Fruit fly (Drosophila melanogaster) whole organism, embryonic: ENCODE data around the gene CG3071.

Source experiments
- Abd-B ChIP-seq: fragments of 200-800 bp; sonication (Bioruptor generic); optimal IDR thresholded peaks from 2 replicates; lab custom pipeline; 2018; ENCODE audit warnings: missing biosample characterization, mild to moderate bottlenecking, missing genetic modification characterization, moderate library complexity
- B-H1 ChIP-seq: fragments of 200-800 bp; sonication (Bioruptor generic); IDR thresholded peaks from 3 replicates; pipeline ENCODE4 v1.3.6; 2022; ENCODE audit warnings: missing biosample characterization, missing genetic modification characterization
- C15 ChIP-seq: fragments of 200-800 bp; sonication (Bioruptor generic); IDR thresholded peaks from 3 replicates; pipeline ENCODE4 v1.3.6; 2022; ENCODE audit warnings: missing biosample characterization, missing genetic modification characterization
- CG12299 ChIP-seq: fragments of 200-800 bp; sonication (Bioruptor generic); optimal IDR thresholded peaks from 2 replicates; lab custom pipeline; 2018; ENCODE audit warnings: missing biosample characterization, mild to moderate bottlenecking, missing genetic modification characterization
- CG12391 ChIP-seq: fragments of 200-800 bp; sonication (Bioruptor generic); optimal IDR thresholded peaks from 3 replicates; lab custom pipeline; 2018; ENCODE audit warnings: missing biosample characterization, mild to moderate bottlenecking, missing genetic modification characterization, moderate library complexity
- CG12659 ChIP-seq: fragments of 200-800 bp; sonication (Bioruptor generic); optimal IDR thresholded peaks from 3 replicates; lab custom pipeline; 2017; ENCODE audit warnings: mild to moderate bottlenecking, missing biosample characterization, missing genetic modification reagents, missing genetic modification characterization
- CG12769 ChIP-seq: fragments of 200-800 bp; sonication (Bioruptor generic); optimal IDR thresholded peaks from 2 replicates; lab custom pipeline; 2019; ENCODE audit warnings: missing biosample characterization, mild to moderate bottlenecking, missing genetic modification characterization, moderate library complexity
- CG13296 ChIP-seq: fragments of 200-800 bp; sonication (Bioruptor generic); optimal IDR thresholded peaks from 3 replicates; lab custom pipeline; 2018; ENCODE audit warnings: missing biosample characterization, mild to moderate bottlenecking, missing genetic modification characterization
- CG13775 ChIP-seq: fragments of 200-800 bp; sonication (Bioruptor generic); optimal IDR thresholded peaks from 3 replicates; lab custom pipeline; 2017; ENCODE audit warnings: missing biosample characterization, mild to moderate bottlenecking, missing genetic modification characterization
- CG15479 ChIP-seq: fragments of 200-800 bp; sonication (Bioruptor generic); optimal IDR thresholded peaks from 3 replicates; lab custom pipeline; 2019; ENCODE audit warnings: missing biosample characterization, mild to moderate bottlenecking, missing genetic modification characterization, moderate library complexity
- CG1602 ChIP-seq: fragments of 200-800 bp; sonication (Bioruptor generic); optimal IDR thresholded peaks from 3 replicates; lab custom pipeline; 2016; ENCODE audit warnings: missing biosample characterization, missing genetic modification characterization
- CG1603 ChIP-seq: fragments of 200-800 bp; sonication (Bioruptor generic); optimal IDR thresholded peaks from 2 replicates; lab custom pipeline; 2019; ENCODE audit warnings: missing biosample characterization, mild to moderate bottlenecking, missing genetic modification characterization, moderate library complexity
- CG1647 ChIP-seq: fragments of 200-800 bp; sonication (Bioruptor generic); optimal IDR thresholded peaks from 3 replicates; lab custom pipeline; 2016; ENCODE audit warnings: missing biosample characterization, missing genetic modification characterization
- CG17328 ChIP-seq: fragments of 200-800 bp; sonication (Bioruptor generic); IDR thresholded peaks from 2 replicates; pipeline ENCODE4 v1.3.6; 2022; ENCODE audit warnings: missing biosample characterization, missing genetic modification characterization
- CG17612 ChIP-seq: fragments of 200-800 bp; sonication (Bioruptor generic); IDR thresholded peaks from 2 replicates; pipeline ENCODE4 v1.3.6; 2022; ENCODE audit warnings: missing biosample characterization, missing genetic modification characterization
- CG3065 ChIP-seq: fragments of 200-800 bp; sonication (Bioruptor generic); optimal IDR thresholded peaks from 2 replicates; lab custom pipeline; 2016; ENCODE audit warnings: missing biosample characterization, missing genetic modification characterization
- CG33557 ChIP-seq: fragments of 200-800 bp; sonication (Bioruptor generic); optimal IDR thresholded peaks from 2 replicates; lab custom pipeline; 2019; ENCODE audit warnings: missing biosample characterization, mild to moderate bottlenecking, missing genetic modification characterization, moderate library complexity
- CG43689 ChIP-seq: fragments of 200-800 bp; sonication (Bioruptor generic); IDR thresholded peaks from 2 replicates; pipeline ENCODE4 v1.3.6; 2022; ENCODE audit warnings: missing biosample characterization, missing genetic modification characterization
- CG5245 ChIP-seq: fragments of 200-800 bp; sonication (Bioruptor generic); optimal IDR thresholded peaks from 3 replicates; lab custom pipeline; 2016; ENCODE audit warnings: missing biosample characterization, missing genetic modification characterization
- CG6254 ChIP-seq: fragments of 200-800 bp; sonication (Bioruptor generic); optimal IDR thresholded peaks from 3 replicates; lab custom pipeline; 2017; ENCODE audit warnings: mild to moderate bottlenecking, missing biosample characterization, missing genetic modification reagents, missing genetic modification characterization
- CG7357 ChIP-seq: fragments of 200-800 bp; sonication (Bioruptor generic); IDR thresholded peaks from 3 replicates; pipeline ENCODE4 v1.3.6; 2022; ENCODE audit warnings: missing biosample characterization, missing genetic modification characterization
- CG7372 ChIP-seq: fragments of 200-800 bp; sonication (Bioruptor generic); IDR thresholded peaks from 2 replicates; pipeline ENCODE4 v1.3.6; 2022; ENCODE audit warnings: missing biosample characterization, missing genetic modification characterization
- CG8478 ChIP-seq: fragments of >200 bp; optimal IDR thresholded peaks from 2 replicates; lab custom pipeline; 2018
- CG8765 ChIP-seq: fragments of 200-800 bp; sonication (Bioruptor generic); IDR thresholded peaks from 2 replicates; pipeline ENCODE4 v1.3.6; 2022; ENCODE audit warnings: missing biosample characterization, missing genetic modification characterization
- CG9932 ChIP-seq: fragments of 200-800 bp; sonication (Bioruptor generic); IDR thresholded peaks from 2 replicates; pipeline ENCODE4 v1.3.6; 2022; ENCODE audit warnings: missing biosample characterization, missing genetic modification characterization
- CrebB ChIP-seq: fragments of 200-800 bp; sonication (Bioruptor generic); optimal IDR thresholded peaks from 3 replicates; lab custom pipeline; 2018; ENCODE audit warnings: missing biosample characterization, mild to moderate bottlenecking, missing genetic modification characterization
- Drgx ChIP-seq: fragments of 200-800 bp; sonication (Bioruptor generic); IDR thresholded peaks from 2 replicates; pipeline ENCODE4 v1.3.6; 2022; ENCODE audit warnings: missing biosample characterization, missing genetic modification characterization
- E2f2 ChIP-seq: fragments of 200-800 bp; sonication (Bioruptor generic); IDR thresholded peaks from 2 replicates; pipeline ENCODE4 v1.3.6; 2022; ENCODE audit warnings: missing biosample characterization, missing genetic modification characterization
- Eip74EF ChIP-seq, 2 experiments: fragments of 200-800 bp in 1 of 2; fragments of >200 bp in 1 of 2; sonication (Bioruptor generic) in 1 of 2; optimal IDR thresholded peaks; 2 replicates each; lab custom pipeline; 2017 to 2019; ENCODE audit warnings: missing biosample characterization in 2 of 2, missing genetic modification characterization in 2 of 2, mild to moderate bottlenecking in 1 of 2, moderate library complexity in 1 of 2
- GATAe ChIP-seq: fragments of 200-800 bp; sonication (Bioruptor generic); conservative IDR thresholded peaks from 2 replicates; pipeline ENCODE4 v1.3.6; 2022; ENCODE audit warnings: missing biosample characterization, missing genetic modification characterization
- MBD-R2 ChIP-seq: fragments of 200-800 bp; sonication (Bioruptor generic); IDR thresholded peaks from 2 replicates; pipeline ENCODE4 v1.3.6; 2022; ENCODE audit warnings: missing biosample characterization, missing genetic modification characterization
- Meics ChIP-seq: fragments of 200-800 bp; sonication (Bioruptor generic); optimal IDR thresholded peaks from 2 replicates; lab custom pipeline; 2017; ENCODE audit warnings: missing biosample characterization, mild to moderate bottlenecking, missing genetic modification characterization
- NC2α ChIP-seq: fragments of 200-800 bp; sonication (Bioruptor generic); optimal IDR thresholded peaks from 2 replicates; lab custom pipeline; 2016; ENCODE audit warnings: missing biosample characterization, missing genetic modification characterization
- NFAT ChIP-seq: fragments of 200-800 bp; sonication (Bioruptor generic); IDR thresholded peaks from 2 replicates; pipeline ENCODE4 v1.3.6; 2022; ENCODE audit warnings: missing biosample characterization, missing genetic modification characterization
- NK7.1 ChIP-seq: fragments of 200-800 bp; sonication (Bioruptor generic); optimal IDR thresholded peaks from 3 replicates; lab custom pipeline; 2016; ENCODE audit warnings: missing biosample characterization, missing genetic modification characterization
- Ptx1 ChIP-seq: fragments of 200-800 bp; sonication (Bioruptor generic); IDR thresholded peaks from 2 replicates; pipeline ENCODE4 v1.3.6; 2022; ENCODE audit warnings: missing biosample characterization, missing genetic modification characterization
- Sox100B ChIP-seq: fragments of 200-800 bp; sonication (Bioruptor generic); optimal IDR thresholded peaks from 3 replicates; lab custom pipeline; 2018; ENCODE audit warnings: missing biosample characterization, mild to moderate bottlenecking, missing genetic modification characterization
- Usf ChIP-seq: fragments of 200-800 bp; sonication (Bioruptor generic); optimal IDR thresholded peaks from 2 replicates; lab custom pipeline; 2017; ENCODE audit warnings: missing genotype, missing biosample characterization, missing genetic modification characterization
- al ChIP-seq: fragments of 200-800 bp; sonication (Bioruptor generic); IDR thresholded peaks from 2 replicates; pipeline ENCODE4 v1.3.6; 2022; ENCODE audit warnings: missing biosample characterization, missing genetic modification characterization
- gt ChIP-seq: fragments of 200-800 bp; sonication (Bioruptor generic); IDR thresholded peaks from 2 replicates; pipeline ENCODE4 v1.3.6; 2022; ENCODE audit warnings: missing biosample characterization, missing genetic modification characterization
- lmd ChIP-seq: fragments of 200-800 bp; sonication (Bioruptor generic); IDR thresholded peaks from 2 replicates; pipeline ENCODE4 v1.3.6; 2022; ENCODE audit warnings: missing biosample characterization, missing genetic modification characterization
- mirr ChIP-seq: fragments of 200-800 bp; sonication (Bioruptor generic); optimal IDR thresholded peaks from 3 replicates; lab custom pipeline; 2018; ENCODE audit warnings: missing biosample characterization, mild to moderate bottlenecking, missing genetic modification characterization
- pho ChIP-seq: fragments of 200-800 bp; sonication (Bioruptor generic); optimal IDR thresholded peaks from 2 replicates; lab custom pipeline; 2016; ENCODE audit warnings: missing biosample characterization, missing genetic modification characterization
- run ChIP-seq: fragments of 200-800 bp; sonication (Bioruptor generic); optimal IDR thresholded peaks from 3 replicates; lab custom pipeline; 2018; ENCODE audit warnings: missing biosample characterization, mild to moderate bottlenecking, missing genetic modification characterization
- scrt ChIP-seq: fragments of 200-800 bp; sonication (Bioruptor generic); optimal IDR thresholded peaks from 2 replicates; lab custom pipeline; 2018; ENCODE audit warnings: missing biosample characterization, mild to moderate bottlenecking, missing genetic modification characterization, moderate library complexity
- shn ChIP-seq: fragments of 200-800 bp; sonication (Bioruptor generic); optimal IDR thresholded peaks from 3 replicates; lab custom pipeline; 2016; ENCODE audit warnings: missing biosample characterization, missing genetic modification characterization
- sisA ChIP-seq: fragments of 200-800 bp; sonication (Bioruptor generic); IDR thresholded peaks from 2 replicates; pipeline ENCODE4 v1.3.6; 2022; ENCODE audit warnings: missing biosample characterization, missing genetic modification characterization
- wor ChIP-seq: fragments of 200-800 bp; sonication (Bioruptor generic); IDR thresholded peaks from 2 replicates; pipeline ENCODE4 v1.3.6; 2022; ENCODE audit warnings: missing biosample characterization, missing genetic modification characterization
- zen2 ChIP-seq: fragments of 200-800 bp; sonication (Bioruptor generic); IDR thresholded peaks from 3 replicates; pipeline ENCODE4 v1.3.6; 2022; ENCODE audit warnings: missing biosample characterization, missing genetic modification characterization; ENCODE audit not compliant: partially characterized antibody
- zf30C ChIP-seq: fragments of 200-800 bp; sonication (Bioruptor generic); optimal IDR thresholded peaks from 3 replicates; lab custom pipeline; 2018; ENCODE audit warnings: missing biosample characterization, mild to moderate bottlenecking, missing genetic modification characterization

The CG3071 gene

DNA sequence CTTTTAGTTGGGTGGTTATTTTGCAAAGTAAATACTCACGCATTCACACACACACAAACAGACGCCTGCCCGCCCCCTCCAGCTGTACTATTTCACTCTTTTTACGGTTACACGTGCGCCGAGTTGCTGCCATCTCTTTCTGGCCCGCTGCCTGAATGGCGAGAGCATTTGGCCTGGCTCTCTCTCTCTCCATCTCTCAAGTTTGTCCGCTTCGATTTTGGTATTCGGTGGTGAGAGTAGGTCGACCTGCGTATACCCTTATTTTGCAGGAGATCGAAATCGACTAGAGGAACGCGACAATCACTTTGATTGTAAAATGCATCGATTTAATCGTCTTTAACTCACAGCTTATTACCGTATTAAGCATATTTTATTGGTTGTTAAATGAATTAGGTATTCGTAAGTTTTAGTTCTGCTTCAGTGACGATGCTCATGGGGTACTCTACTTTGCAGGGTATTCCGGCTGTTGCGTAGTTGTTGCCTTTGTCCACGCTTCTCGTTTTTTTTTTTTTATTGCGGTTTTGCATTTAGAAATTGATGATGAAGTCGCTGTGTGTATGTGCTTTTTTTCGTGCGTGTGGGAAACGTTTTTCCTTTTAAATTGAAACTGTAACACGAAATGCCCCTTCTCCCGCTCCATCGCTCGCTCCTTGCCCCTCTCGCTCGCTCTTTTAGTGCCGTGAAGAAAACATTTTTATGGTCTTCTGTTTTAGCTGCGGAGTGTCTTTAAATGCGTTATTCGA lies 41.3 kb downstream of the CG3071 start (continued):
- TF ChIP-seq CG17612 (GFP tag; lab: Robert Waterston, UW) (peak; percentile 47; the same call in 1 of the 2 replicates), scrt (peak; percentile 91), MBD-R2 (GFP tag; lab: Robert Waterston, UW) (peak; percentile 57; the same call in 1 of the 2 replicates), Meics (peak; percentile 90), pho (GFP tag; lab: Kevin White, UChicago) (peak; percentile 94), zf30C (no peak), CG43689 (no peak), zen2 (no peak), B-H1 (GFP tag; lab: Robert Waterston, UW) (peak; percentile 66), GATAe (0 out of 2 replicates have a peak, but pooled peaks have one; percentile 24), E2f2 (peak; percentile 71), CG33557 (GFP tag; lab: Kevin White, UChicago) (peak; percentile 77), NFAT (GFP tag; lab: Robert Waterston, UW) (peak; percentile 44; the same call in 1 of the 2 replicates), CG7372 (GFP tag; lab: Robert Waterston, UW) (peak; percentile 53), CG13775 (GFP tag; lab: Kevin White, UChicago) (peak; percentile 87), CG12391 (peak; percentile 89), CG1647 (GFP tag; lab: Kevin White, UChicago) (peak; percentile 86), CG12769 (tag; lab: Kevin White, UChicago) (peak; percentile 94), CG12299 (peak; percentile 87), Drgx (peak; percentile 76; the same call in 1 of the 2 replicates), CG8478 (no peak), CG5245 (GFP tag; lab: Kevin White, UChicago) (peak; percentile 80), NK7.1 (GFP tag; lab: Kevin White, UChicago) (peak; percentile 91), C15 (GFP tag; lab: Robert Waterston, UW) (peak; percentile 14; the same call in 1 of the 3 replicates), Abd-B (GFP tag; lab: Kevin White, UChicago) (peak; percentile 80), shn (GFP tag; lab: Kevin White, UChicago) (peak; percentile 96), Ptx1 (GFP tag; lab: Robert Waterston, UW) (peak; percentile 83), CG1602 (peak; percentile 83), CG15479 (peak; percentile 82), CG7357 (GFP tag; lab: Robert Waterston, UW) (peak; percentile 69), al (GFP tag; lab: Robert Waterston, UW) (peak; percentile 75), lmd (peak; percentile 90), CrebB (tag; lab: Kevin White, UChicago) (peak; percentile 90), wor (GFP tag; lab: Robert Waterston, UW) (peak; percentile 75), CG3065 (GFP tag; lab: Kevin White, UChicago) (peak; percentile 58), sisA (peak; percentile 86), CG1603 (tag; lab: Kevin White, UChicago) (peak; percentile 94), run (peak; percentile 91), Eip74EF (GFP tag; optimal IDR thresholded peaks at IDR 0.05; lab: Kevin White, UChicago) (peak in 1 of 2 experiments; percentile 87), CG6254 (peak; percentile 72), CG8765 (GFP tag; lab: Robert Waterston, UW) (peak; percentile 61), CG9932 (GFP tag; lab: Robert Waterston, UW) (peak; percentile 86), mirr (peak; percentile 63), gt (GFP tag; lab: Robert Waterston, UW) (peak; percentile 38; the same call in 1 of the 2 replicates), CG12659 (GFP tag; lab: Kevin White, UChicago) (peak; percentile 90), Sox100B (GFP tag; lab: Kevin White, UChicago) (peak; percentile 85), NC2α (GFP tag; lab: Kevin White, UChicago) (peak; percentile 86), Usf (GFP tag; lab: Kevin White, UChicago) (peak; percentile 88), CG17328 (GFP tag; lab: Robert Waterston, UW) (peak; percentile 86), CG13296 (GFP tag; lab: Kevin White, UChicago) (peak; percentile 89)
